Worm (Caenorhabditis elegans) whole organism, L4 larva: ENCODE measurements around the gene jmjd-3.3.

Experiments used
- aha-1 ChIP-seq: fragments of 150-350 bp; peaks from one replicate; lab custom pipeline; 2014; ENCODE audit warnings: missing biosample characterization, missing genetic modification characterization
- aly-2 ChIP-seq: sonication (generic microtip); optimal IDR thresholded peaks from 2 replicates; lab custom pipeline; 2018; ENCODE audit warnings: missing biosample characterization, missing genetic modification characterization
- ceh-82 ChIP-seq: sonication (generic microtip); optimal IDR thresholded peaks from 2 replicates; lab custom pipeline; 2017; ENCODE audit warnings: missing biosample characterization, missing genetic modification characterization
- egl-27 ChIP-seq: sonication (generic microtip); optimal IDR thresholded peaks from 3 replicates; lab custom pipeline; 2017; ENCODE audit warnings: missing biosample characterization, missing genetic modification reagents, missing genetic modification characterization
- hmg-1.1 ChIP-seq: fragments of 200-800 bp; sonication (Bioruptor generic); IDR thresholded peaks from 2 replicates; pipeline ENCODE4 v1.3.6; 2022; ENCODE audit warnings: missing genetic modification reagents, missing genetic modification characterization, missing compliant biosample characterization
- skn-1 ChIP-seq: fragments of 150-350 bp; optimal IDR thresholded peaks from 2 replicates; lab custom pipeline; 2014; ENCODE audit warnings: missing biosample characterization, missing genetic modification characterization
- unc-39 ChIP-seq: sonication (generic microtip); optimal IDR thresholded peaks from 2 replicates; lab custom pipeline; 2017; ENCODE audit warnings: missing biosample characterization, missing genetic modification characterization
- ztf-7 ChIP-seq: fragments of 150-350 bp; optimal IDR thresholded peaks from 2 replicates; lab custom pipeline; 2014; ENCODE audit warnings: missing biosample characterization, missing genetic modification characterization

DNA sequence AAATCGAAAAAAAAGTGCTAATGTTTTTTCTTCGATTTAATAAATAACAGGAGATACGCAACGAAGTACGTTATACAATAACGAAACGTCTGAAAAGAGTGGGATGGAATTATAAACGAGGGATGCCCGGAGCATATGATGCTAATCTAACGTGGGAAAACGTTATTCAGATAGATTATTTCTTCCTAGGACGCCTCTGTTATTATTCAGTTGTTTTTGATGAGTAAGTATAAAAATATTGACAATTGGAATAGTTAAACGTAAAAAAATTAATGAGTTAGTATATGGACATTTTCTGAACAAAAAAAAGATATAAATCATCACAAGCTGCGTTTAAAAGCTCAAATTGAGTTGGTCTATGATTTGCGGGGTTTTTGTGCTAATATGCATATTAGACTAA lies 48.6 kb downstream of the jmjd-3.3 start, which contains the start of gene srd-51:
- no peak for TF ChIP-seq skn-1 (tag; lab: Kevin White, UChicago)
- no peak for TF ChIP-seq aly-2 (tag; lab: Kevin White, UChicago)
- TF ChIP-seq egl-27, result no peak
- TF ChIP-seq ceh-82, result no peak
- TF ChIP-seq hmg-1.1 (GFP tag; lab: Robert Waterston, UW), result no peak
- TF ChIP-seq unc-39 (tag; lab: Kevin White, UChicago), result no peak
- TF ChIP-seq ztf-7 (tag; lab: Kevin White, UChicago), result no peak
- no peak for TF ChIP-seq aha-1 (tag; lab: Kevin White, UChicago)
